Worm (Caenorhabditis elegans): ENCODE results near the gene syp-1.

The syp-1 gene

ce11 chrV:16355941-16356340, 48.1 kb upstream of the syp-1 start (continued):
- no peak for TF ChIP-seq ets-5 (GFP tag; IDR thresholded peaks at IDR 0.05)
- peak; percentile 97 for TF ChIP-seq nhr-71 (tag; optimal IDR thresholded peaks at IDR 0.05)
- TF ChIP-seq fkh-8 (tag; optimal IDR thresholded peaks at IDR 0.05): peak; percentile 94
- TF ChIP-seq unc-86 (tag; optimal IDR thresholded peaks at IDR 0.05): peak; percentile 89
- peak; percentile 53 to 62 (median 56) for TF ChIP-seq dpl-1 (GFP tag; optimal IDR thresholded peaks at IDR 0.05)
- peak; percentile 73 to 87 for TF ChIP-seq lsy-2 (tag; optimal IDR thresholded peaks at IDR 0.05)
- TF ChIP-seq sox-4 (tag; optimal IDR thresholded peaks at IDR 0.05): peak; percentile 47
- peak; percentile 76 for TF ChIP-seq isw-1 (GFP tag; IDR thresholded peaks at IDR 0.05)
- TF ChIP-seq jun-1 (tag; optimal IDR thresholded peaks at IDR 0.05): peak; percentile 83
- TF ChIP-seq nhr-47 (tag; optimal IDR thresholded peaks at IDR 0.05): peak; percentile 91
- peak; percentile 89 for TF ChIP-seq skn-1 (tag; optimal IDR thresholded peaks at IDR 0.05)
- TF ChIP-seq nhr-77 (tag; optimal IDR thresholded peaks at IDR 0.05): peak; percentile 81
- TF ChIP-seq pqm-1 (tag; optimal IDR thresholded peaks at IDR 0.05): no peak
- TF ChIP-seq ceh-88 (GFP tag; IDR thresholded peaks at IDR 0.05): peak; percentile 68
- TF ChIP-seq efl-3 (GFP tag; optimal IDR thresholded peaks at IDR 0.05): no peak
- no peak for TF ChIP-seq nhr-76 (tag; optimal IDR thresholded peaks at IDR 0.05)
- TF ChIP-seq lin-39 (tag; optimal IDR thresholded peaks at IDR 0.05): no peak
- peak; percentile 82 to 91 (median 85) for TF ChIP-seq ceh-82 (tag; optimal IDR thresholded peaks at IDR 0.05)
- peak; percentile 98 for TF ChIP-seq lin-14 (GFP tag; optimal IDR thresholded peaks at IDR 0.05)
- TF ChIP-seq aha-1 (tag; optimal IDR thresholded peaks at IDR 0.05): no peak
- TF ChIP-seq rnt-1 (tag; optimal IDR thresholded peaks at IDR 0.05): peak; percentile 86
- peak; percentile 50 for TF ChIP-seq zip-4 (GFP tag; optimal IDR thresholded peaks at IDR 0.05)
- TF ChIP-seq aly-2 (tag; optimal IDR thresholded peaks at IDR 0.05): peak; percentile 9
- no peak for TF ChIP-seq nhr-28 (tag; optimal IDR thresholded peaks at IDR 0.05)
- peak; percentile 61 for TF ChIP-seq sup-37 (GFP tag; optimal IDR thresholded peaks at IDR 0.05)
- peak; percentile 79 for TF ChIP-seq fkh-10 (GFP tag; optimal IDR thresholded peaks at IDR 0.05)
- TF ChIP-seq blmp-1 (tag; optimal IDR thresholded peaks at IDR 0.05): peak; percentile 84
- no peak for TF ChIP-seq mef-2 (tag; optimal IDR thresholded peaks at IDR 0.05)
- peak; percentile 84 to 93 for TF ChIP-seq efl-1 (optimal IDR thresholded peaks at IDR 0.05)
- TF ChIP-seq efl-1 (GFP tag; optimal IDR thresholded peaks at IDR 0.05 in 1 of 2): peak; percentile 57 to 96
- TF ChIP-seq ceh-8 (GFP tag; optimal IDR thresholded peaks at IDR 0.05): peak; percentile 60
- peak; percentile 42 to 83 for TF ChIP-seq egl-27 (tag; optimal IDR thresholded peaks at IDR 0.05)

- TF ChIP-seq dpl-1 (GFP tag; optimal IDR thresholded peaks at IDR 0.05) (peak in 1 of 3 experiments; percentile 41), nhr-47 (tag; optimal IDR thresholded peaks at IDR 0.05) (no peak), snu-23 (GFP tag; optimal IDR thresholded peaks at IDR 0.05) (no peak), efl-1 (optimal IDR thresholded peaks at IDR 0.05) (peak in 1 of 2 experiments; percentile 38), efl-1 (GFP tag; optimal IDR thresholded peaks at IDR 0.05 in 1 of 2) (peak; percentile 59 to 93)
Measured at ce11 chrV:16356798-16357197, 47.3 kb upstream of the syp-1 start.

ce11 chrV:16357253-16357652, 46.8 kb upstream of the syp-1 start, which contains the start of gene pptr-1:
pptr-1 (plus strand) TSS chrV:16357521.
- no peak for TF ChIP-seq nhr-76 (tag; optimal IDR thresholded peaks at IDR 0.05)
- TF ChIP-seq unc-98 (GFP tag; IDR thresholded peaks at IDR 0.05): no peak
- peak; percentile 43 for TF ChIP-seq elt-2 (tag; optimal IDR thresholded peaks at IDR 0.05)
- TF ChIP-seq skn-1 (tag; optimal IDR thresholded peaks at IDR 0.05): peak; percentile 5
- TF ChIP-seq ceh-82 (tag; optimal IDR thresholded peaks at IDR 0.05): peak in 1 of 3 experiments; percentile 5
- TF ChIP-seq lin-39 (tag; optimal IDR thresholded peaks at IDR 0.05): no peak
- peak; percentile 88 for TF ChIP-seq blmp-1 (tag; optimal IDR thresholded peaks at IDR 0.05)

DNA sequence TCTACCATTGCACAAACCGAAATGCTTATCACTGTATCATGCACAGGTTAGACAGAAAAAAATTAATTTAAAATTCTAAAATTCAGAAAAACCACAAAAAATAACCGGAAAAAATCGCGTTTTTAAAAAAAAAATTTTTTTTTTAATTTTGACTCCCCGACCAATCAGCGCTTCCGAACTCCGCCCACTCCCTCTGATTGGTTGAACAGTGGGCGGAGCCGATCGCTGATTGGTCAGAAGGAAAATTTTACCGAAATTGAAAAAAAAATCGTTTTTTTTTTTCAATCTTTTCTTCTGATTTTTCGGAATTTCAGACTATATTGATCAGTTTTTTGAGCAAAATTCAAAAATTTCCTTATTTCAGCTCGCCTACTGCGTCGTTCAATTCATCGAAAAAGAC, 42.7 kb upstream of the syp-1 start:
- no peak for TF ChIP-seq dpl-1 (GFP tag; optimal IDR thresholded peaks at IDR 0.05)
- no peak for TF ChIP-seq aly-2 (tag; optimal IDR thresholded peaks at IDR 0.05)
- TF ChIP-seq nhr-71 (tag; optimal IDR thresholded peaks at IDR 0.05): no peak
- TF ChIP-seq nhr-84 (tag; optimal IDR thresholded peaks at IDR 0.05): no peak
- TF ChIP-seq unc-130 (tag; optimal IDR thresholded peaks at IDR 0.05): no peak
- no peak for TF ChIP-seq egl-13 (tag; optimal IDR thresholded peaks at IDR 0.05)
- no peak for TF ChIP-seq dsc-1 (tag; optimal IDR thresholded peaks at IDR 0.05)
- no peak for TF ChIP-seq mef-2 (tag; optimal IDR thresholded peaks at IDR 0.05)
- no peak for TF ChIP-seq sup-37 (GFP tag; optimal IDR thresholded peaks at IDR 0.05)
- no peak for TF ChIP-seq nhr-20 (tag; optimal IDR thresholded peaks at IDR 0.05)
- no peak for TF ChIP-seq unc-86 (tag; optimal IDR thresholded peaks at IDR 0.05)
- no peak for TF ChIP-seq snpc-4 (tag; optimal IDR thresholded peaks at IDR 0.05)
- no peak for TF ChIP-seq efl-1 (optimal IDR thresholded peaks at IDR 0.05)
- no peak for TF ChIP-seq efl-1 (GFP tag; optimal IDR thresholded peaks at IDR 0.05 in 1 of 2)

Measured in whole organism, L1 larva.